Fruit fly (Drosophila melanogaster) whole organism, embryonic: Measurements from ENCODE around the gene CG7785.
A peak's percentile ranks its signal among the peaks of the same experiment; 100 is the strongest.

Source experiments
- Antp ChIP-seq: fragments of 200-800 bp; sonication (Bioruptor generic); optimal IDR thresholded peaks from 3 replicates; lab custom pipeline; 2016; ENCODE audit warnings: missing biosample characterization, missing genetic modification characterization
- CG10366 ChIP-seq: fragments of 200-800 bp; sonication (Bioruptor generic); IDR thresholded peaks from 2 replicates; pipeline ENCODE4 v1.3.6; 2022; ENCODE audit warnings: missing biosample characterization, missing genetic modification characterization
- CG11247 ChIP-seq: fragments of 200-800 bp; sonication (Bioruptor generic); IDR thresholded peaks from 2 replicates; pipeline ENCODE4 v1.3.6; 2022; ENCODE audit warnings: missing biosample characterization, missing genetic modification characterization
- CG11398 ChIP-seq: fragments of 200-800 bp; sonication (Bioruptor generic); optimal IDR thresholded peaks from 2 replicates; lab custom pipeline; 2016; ENCODE audit warnings: missing biosample characterization, missing genetic modification characterization
- CG13287 ChIP-seq: fragments of 200-800 bp; sonication (Bioruptor generic); IDR thresholded peaks from 2 replicates; pipeline ENCODE4 v1.3.6; 2022; ENCODE audit warnings: missing biosample characterization, missing genetic modification characterization; ENCODE audit not compliant: partially characterized antibody
- CG14667 ChIP-seq: fragments of 200-800 bp; sonication (Bioruptor generic); IDR thresholded peaks from 2 replicates; pipeline ENCODE4 v1.3.6; 2022; ENCODE audit warnings: missing biosample characterization, missing genetic modification characterization
- CG15073 ChIP-seq: fragments of 200-800 bp; sonication (Bioruptor generic); optimal IDR thresholded peaks from 2 replicates; lab custom pipeline; 2016; ENCODE audit warnings: missing biosample characterization, missing genetic modification characterization
- CG16815 ChIP-seq: fragments of 200-800 bp; sonication (Bioruptor generic); optimal IDR thresholded peaks from 3 replicates; lab custom pipeline; 2017; ENCODE audit warnings: missing biosample characterization, mild to moderate bottlenecking, missing genetic modification characterization
- CG17568 ChIP-seq: fragments of 200-800 bp; sonication (Bioruptor generic); optimal IDR thresholded peaks from 2 replicates; lab custom pipeline; 2018; ENCODE audit warnings: missing biosample characterization, mild to moderate bottlenecking, missing genetic modification characterization, moderate library complexity
- CG31224 ChIP-seq: fragments of 200-800 bp; sonication (Bioruptor generic); IDR thresholded peaks from 2 replicates; pipeline ENCODE4 v1.3.6; 2022; ENCODE audit warnings: missing biosample characterization, missing genetic modification characterization
- CG4360 ChIP-seq: fragments of 200-800 bp; sonication (Bioruptor generic); IDR thresholded peaks from 2 replicates; pipeline ENCODE4 v1.3.6; 2022; ENCODE audit warnings: missing biosample characterization, missing genetic modification characterization
- CG7357 ChIP-seq: fragments of 200-800 bp; sonication (Bioruptor generic); IDR thresholded peaks from 3 replicates; pipeline ENCODE4 v1.3.6; 2022; ENCODE audit warnings: missing biosample characterization, missing genetic modification characterization
- CG7745 ChIP-seq: fragments of 200-800 bp; sonication (Bioruptor generic); optimal IDR thresholded peaks from 2 replicates; lab custom pipeline; 2018; ENCODE audit warnings: missing biosample characterization, mild to moderate bottlenecking, missing genetic modification characterization, moderate library complexity
- CG8359 ChIP-seq: fragments of 200-800 bp; sonication (Bioruptor generic); optimal IDR thresholded peaks from 2 replicates; lab custom pipeline; 2017; ENCODE audit warnings: missing biosample characterization, mild to moderate bottlenecking, missing genetic modification characterization, borderline replicate concordance
- CG9797 ChIP-seq: fragments of 200-800 bp; sonication (Bioruptor generic); optimal IDR thresholded peaks from 3 replicates; lab custom pipeline; 2018; ENCODE audit warnings: missing biosample characterization, mild to moderate bottlenecking, missing genetic modification characterization
- CG9876 ChIP-seq: fragments of 200-800 bp; sonication (Bioruptor generic); optimal IDR thresholded peaks from 2 replicates; lab custom pipeline; 2016; ENCODE audit warnings: missing biosample characterization, missing genetic modification characterization
- Dll ChIP-seq: fragments of 200-800 bp; sonication (Bioruptor generic); IDR thresholded peaks from 4 replicates; pipeline ENCODE4 v1.3.6; 2022; ENCODE audit warnings: missing biosample characterization, missing genetic modification characterization; ENCODE audit not compliant: partially characterized antibody
- Eip74EF ChIP-seq, 2 experiments: fragments of 200-800 bp in 1 of 2; fragments of >200 bp in 1 of 2; sonication (Bioruptor generic) in 1 of 2; optimal IDR thresholded peaks; 2 replicates each; lab custom pipeline; 2017 to 2019; ENCODE audit warnings: missing biosample characterization in 2 of 2, missing genetic modification characterization in 2 of 2, mild to moderate bottlenecking in 1 of 2, moderate library complexity in 1 of 2
- Fer2 ChIP-seq: fragments of 200-800 bp; sonication (Bioruptor generic); optimal IDR thresholded peaks from 2 replicates; lab custom pipeline; 2018; ENCODE audit warnings: missing biosample characterization, mild to moderate bottlenecking, missing genetic modification characterization, moderate library complexity
- Fer3 ChIP-seq: fragments of 200-800 bp; sonication (Bioruptor generic); optimal IDR thresholded peaks from 2 replicates; lab custom pipeline; 2018; ENCODE audit warnings: missing biosample characterization, mild to moderate bottlenecking, missing genetic modification characterization, moderate library complexity
- Gug ChIP-seq: fragments of 200-800 bp; sonication (Bioruptor generic); IDR thresholded peaks from 4 replicates; pipeline ENCODE4 v1.3.6; 2022; ENCODE audit warnings: missing biosample characterization, missing genetic modification characterization
- Mad ChIP-seq: fragments of 200-800 bp; sonication (Bioruptor generic); optimal IDR thresholded peaks from 2 replicates; lab custom pipeline; 2016; ENCODE audit warnings: missing biosample characterization, missing genetic modification characterization
- PHDP ChIP-seq: fragments of 200-800 bp; sonication (Bioruptor generic); optimal IDR thresholded peaks from 3 replicates; lab custom pipeline; 2018; ENCODE audit warnings: missing biosample characterization, mild to moderate bottlenecking, missing genetic modification characterization, moderate library complexity
- Sox102F ChIP-seq: fragments of 200-800 bp; sonication (Bioruptor generic); optimal IDR thresholded peaks from 2 replicates; lab custom pipeline; 2018; ENCODE audit warnings: missing biosample characterization, mild to moderate bottlenecking, missing genetic modification characterization, moderate library complexity
- Stat92E ChIP-seq, 3 experiments: fragments of >200 bp in 2 of 3; fragments of 200-800 bp in 1 of 3; sonication (Bioruptor generic) in 1 of 3; optimal IDR thresholded peaks; 2 replicates each; lab custom pipeline; 2017 to 2019; ENCODE audit warnings: missing biosample characterization in 3 of 3, missing genetic modification characterization in 3 of 3, mild to moderate bottlenecking in 1 of 3, moderate library complexity in 1 of 3
- Taf1 ChIP-seq: fragments of 200-800 bp; sonication (Bioruptor generic); IDR thresholded peaks from 2 replicates; pipeline ENCODE4 v1.3.6; 2022; ENCODE audit warnings: missing biosample characterization, missing genetic modification characterization
- Tbp ChIP-seq: fragments of >200 bp; optimal IDR thresholded peaks from 2 replicates; lab custom pipeline; 2018; ENCODE audit warnings: missing biosample characterization, missing genetic modification characterization
- Trl ChIP-seq, 3 experiments: fragments of >200 bp in 2 of 3; fragments of 200-800 bp in 1 of 3; sonication (Bioruptor generic) in 1 of 3; optimal IDR thresholded peaks; 2 replicates in 1 of 3; 3 replicates in 2 of 3; lab custom pipeline; 2016 to 2017; ENCODE audit warnings: missing biosample characterization in 1 of 3, missing genetic modification characterization in 1 of 3
- ab ChIP-seq: fragments of 200-800 bp; sonication (Bioruptor generic); optimal IDR thresholded peaks from 2 replicates; lab custom pipeline; 2016; ENCODE audit warnings: missing biosample characterization, missing genetic modification characterization
- ash1 ChIP-seq: fragments of 200-800 bp; sonication (Bioruptor generic); optimal IDR thresholded peaks from 2 replicates; lab custom pipeline; 2018; ENCODE audit warnings: missing biosample characterization, mild to moderate bottlenecking, missing genetic modification characterization
- az2 ChIP-seq: fragments of 200-800 bp; sonication (Bioruptor generic); optimal IDR thresholded peaks from 3 replicates; lab custom pipeline; 2016; ENCODE audit warnings: missing biosample characterization, missing genetic modification characterization
- cas ChIP-seq: fragments of 200-800 bp; sonication (Bioruptor generic); IDR thresholded peaks from 2 replicates; pipeline ENCODE4 v1.3.6; 2022; ENCODE audit warnings: missing biosample characterization, missing genetic modification characterization
- caup ChIP-seq: fragments of 200-800 bp; sonication (Bioruptor generic); optimal IDR thresholded peaks from 3 replicates; lab custom pipeline; 2017; ENCODE audit warnings: missing biosample characterization, mild to moderate bottlenecking, missing genetic modification characterization, moderate library complexity; ENCODE audit not compliant: severe bottlenecking
- chinmo ChIP-seq: fragments of 200-800 bp; sonication (Bioruptor generic); IDR thresholded peaks from 4 replicates; pipeline ENCODE4 v1.3.6; 2022; ENCODE audit warnings: missing biosample characterization, missing genetic modification characterization; ENCODE audit not compliant: partially characterized antibody
- dm ChIP-seq: fragments of 200-800 bp; sonication (Bioruptor generic); optimal IDR thresholded peaks from 3 replicates; lab custom pipeline; 2016; ENCODE audit warnings: missing biosample characterization, missing genetic modification characterization
- gcm ChIP-seq: fragments of 200-800 bp; sonication (Bioruptor generic); optimal IDR thresholded peaks from 2 replicates; lab custom pipeline; 2019; ENCODE audit warnings: missing biosample characterization, mild to moderate bottlenecking, missing genetic modification characterization, moderate library complexity
- gsb-n ChIP-seq: fragments of 200-800 bp; sonication (Bioruptor generic); optimal IDR thresholded peaks from 3 replicates; lab custom pipeline; 2018; ENCODE audit warnings: missing biosample characterization, mild to moderate bottlenecking, missing genetic modification characterization
- gt ChIP-seq: fragments of 200-800 bp; sonication (Bioruptor generic); IDR thresholded peaks from 2 replicates; pipeline ENCODE4 v1.3.6; 2022; ENCODE audit warnings: missing biosample characterization, missing genetic modification characterization
- lilli ChIP-seq: fragments of 200-800 bp; sonication (Bioruptor generic); optimal IDR thresholded peaks from 3 replicates; lab custom pipeline; 2016; ENCODE audit warnings: missing biosample characterization, missing genetic modification characterization
- odd ChIP-seq: fragments of 200-800 bp; sonication (Bioruptor generic); optimal IDR thresholded peaks from 2 replicates; lab custom pipeline; 2017; ENCODE audit warnings: missing biosample characterization, mild to moderate bottlenecking, missing genetic modification characterization
- org-1 ChIP-seq: fragments of 200-800 bp; sonication (Bioruptor generic); optimal IDR thresholded peaks from 2 replicates; lab custom pipeline; 2017; ENCODE audit warnings: missing biosample characterization, missing genetic modification characterization
- pb ChIP-seq: fragments of 200-800 bp; sonication (Bioruptor generic); optimal IDR thresholded peaks from 3 replicates; lab custom pipeline; 2016; ENCODE audit warnings: missing biosample characterization, missing genetic modification characterization
- sc ChIP-seq, 3 experiments: fragments of >200 bp in 2 of 3; fragments of 200-800 bp in 1 of 3; sonication (Bioruptor generic) in 1 of 3; optimal IDR thresholded peaks; 2 replicates in 2 of 3; 3 replicates in 1 of 3; lab custom pipeline; 2017; ENCODE audit warnings: mild to moderate bottlenecking in 1 of 3, missing biosample characterization in 1 of 3, missing genetic modification characterization in 1 of 3, missing genetic modification reagents in 1 of 3
- shn ChIP-seq: fragments of 200-800 bp; sonication (Bioruptor generic); optimal IDR thresholded peaks from 3 replicates; lab custom pipeline; 2016; ENCODE audit warnings: missing biosample characterization, missing genetic modification characterization
- slbo ChIP-seq: fragments of 200-800 bp; sonication (Bioruptor generic); IDR thresholded peaks from 2 replicates; pipeline ENCODE4 v1.3.6; 2022; ENCODE audit warnings: missing biosample characterization, missing genetic modification characterization
- sr ChIP-seq: fragments of 200-800 bp; sonication (Bioruptor generic); IDR thresholded peaks from 3 replicates; pipeline ENCODE4 v1.3.6; 2022; ENCODE audit warnings: missing biosample characterization, missing genetic modification characterization
- tll ChIP-seq, 2 experiments: fragments of 200-800 bp in 1 of 2; fragments of >200 bp in 1 of 2; sonication (Bioruptor generic) in 1 of 2; optimal IDR thresholded peaks; 2 replicates each; lab custom pipeline; 2017 to 2019; ENCODE audit warnings: missing biosample characterization in 2 of 2, missing genetic modification characterization in 2 of 2, mild to moderate bottlenecking in 1 of 2, moderate library complexity in 1 of 2
- twi ChIP-seq: fragments of 200-800 bp; optimal IDR thresholded peaks from 2 replicates; lab custom pipeline; 2019; ENCODE audit warnings: missing biosample characterization, mild to moderate bottlenecking, missing genetic modification characterization, moderate library complexity
- z ChIP-seq: fragments of 200-800 bp; sonication (Bioruptor generic); IDR thresholded peaks from 3 replicates; pipeline ENCODE4 v1.3.6; 2022; ENCODE audit warnings: missing biosample characterization, missing genetic modification characterization

Gene CG7785

DNA sequence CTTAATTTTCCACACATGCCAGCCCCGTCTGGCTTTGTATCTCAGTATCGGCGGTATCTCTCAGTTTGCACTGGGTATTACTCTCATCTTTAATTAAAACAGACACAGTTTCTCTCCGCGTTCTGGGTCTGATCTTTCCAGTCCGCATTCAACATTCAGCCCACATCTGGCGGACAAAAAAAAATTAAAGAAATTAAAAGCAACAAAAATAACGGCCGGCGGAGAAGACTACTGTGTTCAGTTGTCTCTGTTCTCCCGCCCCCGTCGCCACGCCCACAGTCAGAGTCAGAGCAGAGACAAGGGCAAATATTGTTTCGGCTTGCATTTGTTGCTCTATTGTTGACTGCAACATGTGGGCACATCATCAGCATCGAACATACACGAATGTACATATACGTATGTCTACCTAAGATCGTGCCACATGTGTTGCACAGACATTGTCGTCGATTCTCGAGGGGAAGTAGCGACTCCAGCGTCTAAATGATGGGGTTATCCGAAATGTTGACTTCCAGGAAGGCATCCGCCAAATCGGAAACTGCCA lies 28.7 kb downstream of the CG7785 start (continued):
- TF ChIP-seq CG10366 (GFP tag; lab: Robert Waterston, UW): no peak
- no peak for TF ChIP-seq CG15073 (GFP tag; lab: Kevin White, UChicago)
- peak in 1 of 2 experiments; percentile 11 for TF ChIP-seq Trl (optimal IDR thresholded peaks at IDR 0.05; lab: Kevin White, UChicago)
- TF ChIP-seq Trl (GFP tag; optimal IDR thresholded peaks at IDR 0.05; lab: Kevin White, UChicago): no peak
- TF ChIP-seq Fer2: no peak
- no peak for TF ChIP-seq ash1 (GFP tag; lab: Kevin White, UChicago)
- no peak for TF ChIP-seq CG7357
- no peak for TF ChIP-seq shn (GFP tag; lab: Kevin White, UChicago)
- no peak for TF ChIP-seq Fer3 (tag; lab: Kevin White, UChicago)
- no peak for TF ChIP-seq pb (GFP tag; lab: Kevin White, UChicago)
- TF ChIP-seq CG9876 (GFP tag; lab: Kevin White, UChicago): no peak
- no peak for TF ChIP-seq ab (GFP tag; lab: Kevin White, UChicago)
- no peak for TF ChIP-seq CG11398
- TF ChIP-seq Sox102F: no peak
- TF ChIP-seq Taf1 (GFP tag; lab: Robert Waterston, UW): no peak
- TF ChIP-seq gsb-n (tag; lab: Kevin White, UChicago): no peak
- TF ChIP-seq CG11247 (GFP tag; lab: Robert Waterston, UW): no peak
- TF ChIP-seq z (GFP tag; lab: Robert Waterston, UW): no peak
- peak; percentile 34; the same call in 1 of the 2 replicates for TF ChIP-seq CG4360
- TF ChIP-seq Mad (GFP tag; lab: Kevin White, UChicago): no peak
- TF ChIP-seq tll (GFP tag; optimal IDR thresholded peaks at IDR 0.05; lab: Kevin White, UChicago): peak in 1 of 2 experiments; percentile 77
- TF ChIP-seq cas (GFP tag; lab: Robert Waterston, UW): no peak
- TF ChIP-seq sc (optimal IDR thresholded peaks at IDR 0.05; lab: Kevin White, UChicago): no peak
- no peak for TF ChIP-seq sc (GFP tag; optimal IDR thresholded peaks at IDR 0.05; lab: Kevin White, UChicago)
- no peak for TF ChIP-seq PHDP (tag; lab: Kevin White, UChicago)
- TF ChIP-seq az2 (GFP tag; lab: Kevin White, UChicago): no peak
- no peak for TF ChIP-seq Tbp (GFP tag; lab: Kevin White, UChicago)
- TF ChIP-seq Eip74EF (GFP tag; optimal IDR thresholded peaks at IDR 0.05; lab: Kevin White, UChicago): no peak
- no peak for TF ChIP-seq CG9797
- no peak for TF ChIP-seq CG13287 (GFP tag; lab: Robert Waterston, UW)
- TF ChIP-seq CG8359 (GFP tag; lab: Kevin White, UChicago): no peak
- TF ChIP-seq Gug (GFP tag; lab: Robert Waterston, UW): no peak
- no peak for TF ChIP-seq Dll (GFP tag; lab: Robert Waterston, UW)
- TF ChIP-seq Stat92E (GFP tag; optimal IDR thresholded peaks at IDR 0.05; lab: Kevin White, UChicago): no peak
- peak; percentile 99 for TF ChIP-seq twi (tag; lab: Kevin White, UChicago)
- peak; percentile 100 for TF ChIP-seq CG7745 (tag; lab: Kevin White, UChicago)
- no peak for TF ChIP-seq gt (GFP tag; lab: Robert Waterston, UW)
- TF ChIP-seq Antp: no peak
- TF ChIP-seq dm (GFP tag; lab: Kevin White, UChicago): no peak
- TF ChIP-seq sr (GFP tag; lab: Robert Waterston, UW): peak; percentile 50; the same call in 1 of the 3 replicates
- TF ChIP-seq chinmo: 0 out of 4 replicates have a peak, but pooled peaks have one; percentile 36
- no peak for TF ChIP-seq slbo (GFP tag; lab: Robert Waterston, UW)
- TF ChIP-seq odd (GFP tag; lab: Kevin White, UChicago): no peak
- TF ChIP-seq gcm (GFP tag; lab: Kevin White, UChicago): peak; percentile 47
- no peak for TF ChIP-seq caup
- TF ChIP-seq CG17568: no peak
- TF ChIP-seq CG31224 (GFP tag; lab: Robert Waterston, UW): no peak
- TF ChIP-seq CG14667: no peak
- TF ChIP-seq lilli (GFP tag; lab: Kevin White, UChicago): no peak
- no peak for TF ChIP-seq CG16815 (GFP tag; lab: Kevin White, UChicago)
- no peak for TF ChIP-seq org-1
